Worm (Caenorhabditis elegans) whole organism, L1 larva: Measurements from ENCODE around the gene fipr-2.

Source experiments
- fkh-10 ChIP-seq: sonication (generic microtip); optimal IDR thresholded peaks from 2 replicates; lab custom pipeline; 2017; ENCODE audit warnings: missing biosample characterization, missing genetic modification reagents, missing genetic modification characterization
- lin-13 ChIP-seq: fragments of 150-350 bp; optimal IDR thresholded peaks from 2 replicates; lab custom pipeline; 2014; ENCODE audit warnings: missing biosample characterization, missing genetic modification reagents, missing genetic modification characterization

- TF ChIP-seq lin-13 (no peak), fkh-10 (GFP tag; lab: Kevin White, UChicago) (no peak)
These were observed 19.3 kb upstream of the fipr-2 start, which contains the start of gene snb-2 for ce11 chrV:12345808-12346207.
